Worm (Caenorhabditis elegans) whole organism, early embryonic: ENCODE results near the gene srz-101.

ENCODE experiments used
- F13C5.2 ChIP-seq: sonication (generic microtip); optimal IDR thresholded peaks from 2 replicates; lab custom pipeline; 2017; ENCODE audit warnings: mild to moderate bottlenecking, missing genetic modification characterization, inconsistent platforms, missing compliant biosample characterization
- aly-1 ChIP-seq: sonication (generic microtip); optimal IDR thresholded peaks from 2 replicates; lab custom pipeline; 2016; ENCODE audit warnings: missing genetic modification characterization, missing compliant biosample characterization
- ama-1 ChIP-seq: fragments of 150-350 bp; optimal IDR thresholded peaks from 2 replicates; lab custom pipeline; 2014
- ceh-13 ChIP-seq: fragments of 200-800 bp; sonication (Bioruptor generic); optimal IDR thresholded peaks from 2 replicates; lab custom pipeline; 2018; ENCODE audit warnings: mild to moderate bottlenecking, missing genetic modification characterization, missing compliant biosample characterization
- ceh-36 ChIP-seq: sonication (generic microtip); optimal IDR thresholded peaks from 2 replicates; lab custom pipeline; 2016; ENCODE audit warnings: missing genetic modification characterization, inconsistent platforms, missing compliant biosample characterization
- ets-7 ChIP-seq: sonication (generic microtip); optimal IDR thresholded peaks from 2 replicates; lab custom pipeline; 2016; ENCODE audit warnings: missing genotype, missing genetic modification characterization, missing compliant biosample characterization
- flt-1 ChIP-seq: fragments of 200-800 bp; sonication (Bioruptor generic); IDR thresholded peaks from 2 replicates; pipeline ENCODE4 v1.3.6; 2022; ENCODE audit warnings: missing genetic modification characterization, missing compliant biosample characterization
- hnd-1 ChIP-seq: sonication (generic microtip); optimal IDR thresholded peaks from 2 replicates; lab custom pipeline; 2016; ENCODE audit warnings: missing genetic modification characterization, missing compliant biosample characterization
- pes-1 ChIP-seq: fragments of 200-800 bp; sonication (Bioruptor generic); IDR thresholded peaks from 2 replicates; pipeline ENCODE4 v1.3.6; 2022; ENCODE audit warnings: missing genetic modification reagents, missing genetic modification characterization, missing compliant biosample characterization
- scrt-1 ChIP-seq: fragments of 200-800 bp; sonication (Bioruptor generic); IDR thresholded peaks from 2 replicates; pipeline ENCODE4 v1.3.6; 2022; ENCODE audit warnings: missing genetic modification characterization, missing compliant biosample characterization
- sea-1 ChIP-seq: fragments of 200-800 bp; sonication (Bioruptor generic); conservative IDR thresholded peaks from 2 replicates; pipeline ENCODE4 v1.3.6; 2022; ENCODE audit warnings: missing genetic modification characterization, missing compliant biosample characterization
- tbx-11 ChIP-seq: fragments of 200-800 bp; sonication (Bioruptor generic); IDR thresholded peaks from 2 replicates; pipeline ENCODE4 v1.3.6; 2022; ENCODE audit warnings: missing genetic modification characterization, missing compliant biosample characterization
- tbx-37 ChIP-seq: fragments of 200-800 bp; sonication (Bioruptor generic); conservative IDR thresholded peaks from 2 replicates; pipeline ENCODE4 v1.3.6; 2022; ENCODE audit warnings: missing genetic modification reagents, missing genetic modification characterization, missing compliant biosample characterization
- tra-4 ChIP-seq: sonication (generic microtip); optimal IDR thresholded peaks from 2 replicates; lab custom pipeline; 2017; ENCODE audit warnings: missing genetic modification characterization, missing compliant biosample characterization

ce11 chrV:16671190-16671589 lies 23.4 kb upstream of the srz-101 start, which contains the start of gene str-61:
- TF ChIP-seq ceh-13 (GFP tag; lab: Kevin White, UChicago) (no peak), tbx-37 (no peak), aly-1 (tag; lab: Kevin White, UChicago) (no peak), flt-1 (GFP tag; lab: Robert Waterston, UW) (no peak), ets-7 (tag; lab: Kevin White, UChicago) (no peak), ama-1 (lab: Kevin White, UChicago) (no peak), tra-4 (no peak), pes-1 (GFP tag; lab: Robert Waterston, UW) (no peak), scrt-1 (GFP tag; lab: Robert Waterston, UW) (no peak), hnd-1 (tag; lab: Kevin White, UChicago) (no peak), tbx-11 (GFP tag; lab: Robert Waterston, UW) (no peak), F13C5.2 (tag; lab: Kevin White, UChicago) (no peak), ceh-36 (tag; lab: Kevin White, UChicago) (no peak), sea-1 (no peak)
